Worm (Caenorhabditis elegans) whole organism, young adult: ENCODE data around the gene vap-2.
A peak's percentile ranks its signal among the peaks of the same experiment; 100 is the strongest.

ENCODE experiments used
- B0019.2 ChIP-seq: fragments of 200-800 bp; sonication (Bioruptor generic); conservative IDR thresholded peaks from 2 replicates; pipeline ENCODE4 v1.3.6; 2022; ENCODE audit warnings: missing genetic modification reagents, missing genetic modification characterization, missing compliant biosample characterization
- B0035.1 ChIP-seq: sonication (generic microtip); optimal IDR thresholded peaks from 2 replicates; lab custom pipeline; 2016; ENCODE audit warnings: missing genetic modification characterization, mild to moderate bottlenecking, missing compliant biosample characterization, missing genotype, missing genetic modification reagents
- B0261.1 ChIP-seq: sonication (generic microtip); optimal IDR thresholded peaks from 2 replicates; lab custom pipeline; 2016; ENCODE audit warnings: mild to moderate bottlenecking, missing genetic modification characterization, moderate library complexity, missing compliant biosample characterization
- B0336.3 ChIP-seq: fragments of 200-800 bp; sonication (Bioruptor generic); IDR thresholded peaks from 2 replicates; pipeline ENCODE4 v1.3.6; 2022; ENCODE audit warnings: missing genetic modification characterization, missing compliant biosample characterization
- D2030.7 ChIP-seq: fragments of 200-800 bp; sonication (Bioruptor generic); IDR thresholded peaks from 2 replicates; pipeline ENCODE4 v1.3.6; 2022; ENCODE audit warnings: missing genetic modification reagents, missing genetic modification characterization, missing compliant biosample characterization
- F39B2.1 ChIP-seq: fragments of 200-800 bp; sonication (Bioruptor generic); IDR thresholded peaks from 2 replicates; pipeline ENCODE4 v1.3.6; 2022; ENCODE audit warnings: missing genetic modification reagents, missing genetic modification characterization, missing compliant biosample characterization
- F57C9.4 ChIP-seq: sonication (generic microtip); optimal IDR thresholded peaks from 2 replicates; lab custom pipeline; 2017; ENCODE audit warnings: mild to moderate bottlenecking, missing genetic modification characterization, missing compliant biosample characterization
- K12H6.12 ChIP-seq: fragments of 200-800 bp; sonication (Bioruptor generic); optimal IDR thresholded peaks from 2 replicates; lab custom pipeline; 2018; ENCODE audit warnings: mild to moderate bottlenecking, missing genetic modification characterization, missing compliant biosample characterization
- Y53F4B.3 ChIP-seq: fragments of 200-800 bp; sonication (Bioruptor generic); IDR thresholded peaks from 2 replicates; pipeline ENCODE4 v1.3.6; 2022; ENCODE audit warnings: missing genetic modification reagents, missing genetic modification characterization, missing compliant biosample characterization
- Y53G8AR.9 ChIP-seq: fragments of 200-800 bp; sonication (Bioruptor generic); conservative IDR thresholded peaks from 2 replicates; pipeline ENCODE4 v1.3.6; 2022; ENCODE audit warnings: missing genetic modification reagents, missing genetic modification characterization, missing compliant biosample characterization
- Y56A3A.18 ChIP-seq: fragments of 200-800 bp; sonication (Bioruptor generic); IDR thresholded peaks from 2 replicates; pipeline ENCODE4 v1.3.6; 2022; ENCODE audit warnings: missing genetic modification reagents, missing genetic modification characterization, missing compliant biosample characterization
- ZK185.1 ChIP-seq: sonication (generic microtip); optimal IDR thresholded peaks from 2 replicates; lab custom pipeline; 2016; ENCODE audit warnings: mild to moderate bottlenecking, missing genetic modification characterization, missing compliant biosample characterization; ENCODE audit not compliant: poor library complexity, severe bottlenecking
- akir-1 ChIP-seq: fragments of 200-800 bp; sonication (Bioruptor generic); optimal IDR thresholded peaks from 2 replicates; lab custom pipeline; 2018; ENCODE audit warnings: mild to moderate bottlenecking, missing genetic modification characterization, moderate library complexity, missing compliant biosample characterization
- ama-1 ChIP-seq, 3 experiments: fragments of 150-350 bp in 1 of 3; sonication (generic microtip) in 2 of 3; optimal IDR thresholded peaks; 2 replicates each; lab custom pipeline; 2014 to 2018; ENCODE audit warnings: missing biosample characterization in 2 of 3, missing genetic modification characterization in 2 of 3, missing genetic modification reagents in 2 of 3
- aptf-3 ChIP-seq: fragments of 200-800 bp; sonication (Bioruptor generic); IDR thresholded peaks from 2 replicates; pipeline ENCODE4 v1.3.6; 2022; ENCODE audit warnings: missing genetic modification characterization, missing compliant biosample characterization
- athp-1 ChIP-seq: sonication (generic microtip); optimal IDR thresholded peaks from 2 replicates; lab custom pipeline; 2017; ENCODE audit warnings: mild to moderate bottlenecking, missing genetic modification characterization, missing compliant biosample characterization
- attf-5 ChIP-seq: fragments of 200-800 bp; sonication (Bioruptor generic); optimal IDR thresholded peaks from 2 replicates; lab custom pipeline; 2018; ENCODE audit warnings: mild to moderate bottlenecking, missing genetic modification characterization, missing compliant biosample characterization
- ccch-3 ChIP-seq: fragments of 200-800 bp; sonication (Bioruptor generic); optimal IDR thresholded peaks from 2 replicates; lab custom pipeline; 2018; ENCODE audit warnings: mild to moderate bottlenecking, missing genetic modification characterization, missing compliant biosample characterization
- ceh-58 ChIP-seq: fragments of 200-800 bp; sonication (Bioruptor generic); IDR thresholded peaks from 2 replicates; pipeline ENCODE4 v1.3.6; 2022; ENCODE audit warnings: missing genetic modification characterization, missing compliant biosample characterization
- ceh-91 ChIP-seq: fragments of 200-800 bp; sonication (Bioruptor generic); IDR thresholded peaks from 2 replicates; pipeline ENCODE4 v1.3.6; 2022; ENCODE audit warnings: missing genetic modification reagents, missing genetic modification characterization, missing compliant biosample characterization
- dox-1 ChIP-seq: fragments of 200-800 bp; sonication (Bioruptor generic); IDR thresholded peaks from 2 replicates; pipeline ENCODE4 v1.3.6; 2022; ENCODE audit warnings: missing genetic modification reagents, missing genetic modification characterization, missing compliant biosample characterization
- dpff-1 ChIP-seq: sonication (generic microtip); optimal IDR thresholded peaks from 2 replicates; lab custom pipeline; 2017; ENCODE audit warnings: mild to moderate bottlenecking, missing genetic modification characterization, missing compliant biosample characterization
- efl-1 ChIP-seq: fragments of 150-350 bp; optimal IDR thresholded peaks from 2 replicates; lab custom pipeline; 2014; ENCODE audit warnings: missing biosample characterization, missing genetic modification reagents, missing genetic modification characterization
- egl-44 ChIP-seq: fragments of 200-800 bp; sonication (Bioruptor generic); IDR thresholded peaks from 2 replicates; pipeline ENCODE4 v1.3.6; 2022; ENCODE audit warnings: missing genetic modification reagents, missing genetic modification characterization, missing compliant biosample characterization
- hlh-26 ChIP-seq: fragments of 200-800 bp; sonication (Bioruptor generic); conservative IDR thresholded peaks from 2 replicates; pipeline ENCODE4 v1.3.6; 2022; ENCODE audit warnings: missing genetic modification reagents, missing genetic modification characterization, missing compliant biosample characterization
- lin-40 ChIP-seq: sonication (generic microtip); optimal IDR thresholded peaks from 2 replicates; lab custom pipeline; 2016; ENCODE audit warnings: missing genetic modification characterization, mild to moderate bottlenecking, missing compliant biosample characterization, missing genotype, missing genetic modification reagents
- lin-54 ChIP-seq: fragments of 200-800 bp; sonication (Bioruptor generic); optimal IDR thresholded peaks from 2 replicates; lab custom pipeline; 2018; ENCODE audit warnings: mild to moderate bottlenecking, missing genetic modification characterization, missing compliant biosample characterization
- lir-1 ChIP-seq: fragments of 200-800 bp; sonication (Bioruptor generic); conservative IDR thresholded peaks from 2 replicates; pipeline ENCODE4 v1.3.6; 2022; ENCODE audit warnings: missing genetic modification reagents, missing genetic modification characterization, missing compliant biosample characterization
- lsy-27 ChIP-seq: sonication (generic microtip); optimal IDR thresholded peaks from 2 replicates; lab custom pipeline; 2017; ENCODE audit warnings: missing genetic modification characterization, mild to moderate bottlenecking, missing compliant biosample characterization, antibody characterized with exemption, missing genotype, borderline replicate concordance; ENCODE audit not compliant: insufficient read depth
- madf-10 ChIP-seq: sonication (generic microtip); optimal IDR thresholded peaks from 2 replicates; lab custom pipeline; 2016; ENCODE audit warnings: mild to moderate bottlenecking, missing genetic modification characterization, missing compliant biosample characterization
- mcd-1 ChIP-seq: fragments of 200-800 bp; sonication (Bioruptor generic); IDR thresholded peaks from 2 replicates; pipeline ENCODE4 v1.3.6; 2022; ENCODE audit warnings: missing genetic modification reagents, missing genetic modification characterization, missing compliant biosample characterization
- nfya-1 ChIP-seq: sonication (generic microtip); optimal IDR thresholded peaks from 2 replicates; lab custom pipeline; 2017; ENCODE audit warnings: antibody characterized with exemption, missing compliant biosample characterization, missing genetic modification characterization, borderline replicate concordance; ENCODE audit not compliant: insufficient read depth
- nfyb-1 ChIP-seq: fragments of 200-800 bp; sonication (Bioruptor generic); IDR thresholded peaks from 2 replicates; pipeline ENCODE4 v1.3.6; 2022; ENCODE audit warnings: missing genetic modification reagents, missing genetic modification characterization, missing compliant biosample characterization
- nhr-80 ChIP-seq: sonication (generic microtip); optimal IDR thresholded peaks from 2 replicates; lab custom pipeline; 2016; ENCODE audit warnings: missing genetic modification characterization, missing compliant biosample characterization
- pbrm-1 ChIP-seq: fragments of 200-800 bp; sonication (Bioruptor generic); IDR thresholded peaks from 2 replicates; pipeline ENCODE4 v1.3.6; 2022; ENCODE audit warnings: missing genetic modification reagents, missing genetic modification characterization, missing compliant biosample characterization
- snpc-1.3 ChIP-seq: sonication (generic microtip); optimal IDR thresholded peaks from 2 replicates; lab custom pipeline; 2017; ENCODE audit warnings: missing genetic modification characterization, mild to moderate bottlenecking, missing compliant biosample characterization, antibody characterized with exemption, moderate library complexity, missing genotype, missing genetic modification reagents; ENCODE audit not compliant: insufficient read depth
- somi-1 ChIP-seq: fragments of 200-800 bp; sonication (Bioruptor generic); optimal IDR thresholded peaks from 2 replicates; lab custom pipeline; 2018; ENCODE audit warnings: mild to moderate bottlenecking, missing genetic modification characterization, missing compliant biosample characterization
- tbx-9 ChIP-seq: sonication (generic microtip); optimal IDR thresholded peaks from 2 replicates; lab custom pipeline; 2016; ENCODE audit warnings: borderline replicate concordance, missing genetic modification characterization, inconsistent platforms, missing compliant biosample characterization
- unc-130 ChIP-seq: sonication (generic microtip); optimal IDR thresholded peaks from 2 replicates; lab custom pipeline; 2016; ENCODE audit warnings: missing genetic modification reagents, missing genetic modification characterization, missing compliant biosample characterization
- ztf-18 ChIP-seq: sonication (generic microtip); optimal IDR thresholded peaks from 2 replicates; lab custom pipeline; 2016; ENCODE audit warnings: missing genotype, mild to moderate bottlenecking, missing genetic modification characterization, missing compliant biosample characterization
- ztf-25 ChIP-seq: fragments of 200-800 bp; sonication (Bioruptor generic); IDR thresholded peaks from 2 replicates; pipeline ENCODE4 v1.3.6; 2022; ENCODE audit warnings: missing genetic modification reagents, missing genetic modification characterization, missing compliant biosample characterization
- ztf-6 ChIP-seq: fragments of 200-800 bp; sonication (Bioruptor generic); IDR thresholded peaks from 2 replicates; pipeline ENCODE4 v1.3.6; 2022; ENCODE audit warnings: missing genetic modification reagents, missing genetic modification characterization, missing compliant biosample characterization

vap-2 gene

ce11 chrX:10770988-10771496 is 21.3 kb downstream of the vap-2 start (continued):
- TF ChIP-seq ZK185.1 (tag; lab: Kevin White, UChicago) (peak; percentile 9), F57C9.4 (tag; lab: Kevin White, UChicago) (no peak), ztf-25 (GFP tag; lab: Robert Waterston, UW) (no peak), mcd-1 (GFP tag; lab: Robert Waterston, UW) (0 out of 2 replicates have a peak, but pooled peaks have one; percentile 25), ama-1 (optimal IDR thresholded peaks at IDR 0.05; lab: Kevin White, UChicago) (no peak), ama-1 (GFP tag; optimal IDR thresholded peaks at IDR 0.05; lab: Kevin White, UChicago) (no peak), Y53F4B.3 (no peak), snpc-1.3 (tag; lab: Kevin White, UChicago) (no peak), Y53G8AR.9 (no peak), aptf-3 (GFP tag; lab: Robert Waterston, UW) (no peak), madf-10 (tag; lab: Kevin White, UChicago) (peak; percentile 50), akir-1 (no peak), unc-130 (GFP tag; lab: Kevin White, UChicago) (no peak), dox-1 (GFP tag; lab: Robert Waterston, UW) (peak; percentile 57), pbrm-1 (0 out of 2 replicates have a peak, but pooled peaks have one; percentile 39), egl-44 (GFP tag; lab: Robert Waterston, UW) (0 out of 2 replicates have a peak, but pooled peaks have one; percentile 34), tbx-9 (tag; lab: Kevin White, UChicago) (no peak), attf-5 (GFP tag; lab: Kevin White, UChicago) (peak; percentile 74), somi-1 (GFP tag; lab: Kevin White, UChicago) (peak; percentile 98), ztf-6 (no peak), F39B2.1 (GFP tag; lab: Robert Waterston, UW) (no peak), lir-1 (GFP tag; lab: Robert Waterston, UW) (no peak), ztf-18 (peak; percentile 22), B0261.1 (tag; lab: Kevin White, UChicago) (no peak), hlh-26 (no peak), ceh-91 (GFP tag; lab: Robert Waterston, UW) (no peak), lsy-27 (tag; lab: Kevin White, UChicago) (no peak), ceh-58 (GFP tag; lab: Robert Waterston, UW) (no peak), nhr-80 (tag; lab: Kevin White, UChicago) (peak; percentile 75), nfyb-1 (GFP tag; lab: Robert Waterston, UW) (peak; percentile 76; the same call in 1 of the 2 replicates), lin-54 (GFP tag; lab: Kevin White, UChicago) (peak; percentile 24), B0336.3 (GFP tag; lab: Robert Waterston, UW) (peak; percentile 59; the same call in 1 of the 2 replicates), dpff-1 (tag; lab: Kevin White, UChicago) (no peak), K12H6.12 (tag; lab: Kevin White, UChicago) (peak; percentile 89), efl-1 (GFP tag; lab: Kevin White, UChicago) (no peak), D2030.7 (GFP tag; lab: Robert Waterston, UW) (no peak), nfya-1 (no peak), B0035.1 (tag; lab: Kevin White, UChicago) (no peak), B0019.2 (no peak), ccch-3 (GFP tag; lab: Kevin White, UChicago) (no peak), Y56A3A.18 (no peak), lin-40 (tag; lab: Kevin White, UChicago) (peak; percentile 84), athp-1 (tag; lab: Kevin White, UChicago) (no peak)
